Comparison of ENCODE assay signal across 2 fruit fly cellular contexts in the genomic region with DNA sequence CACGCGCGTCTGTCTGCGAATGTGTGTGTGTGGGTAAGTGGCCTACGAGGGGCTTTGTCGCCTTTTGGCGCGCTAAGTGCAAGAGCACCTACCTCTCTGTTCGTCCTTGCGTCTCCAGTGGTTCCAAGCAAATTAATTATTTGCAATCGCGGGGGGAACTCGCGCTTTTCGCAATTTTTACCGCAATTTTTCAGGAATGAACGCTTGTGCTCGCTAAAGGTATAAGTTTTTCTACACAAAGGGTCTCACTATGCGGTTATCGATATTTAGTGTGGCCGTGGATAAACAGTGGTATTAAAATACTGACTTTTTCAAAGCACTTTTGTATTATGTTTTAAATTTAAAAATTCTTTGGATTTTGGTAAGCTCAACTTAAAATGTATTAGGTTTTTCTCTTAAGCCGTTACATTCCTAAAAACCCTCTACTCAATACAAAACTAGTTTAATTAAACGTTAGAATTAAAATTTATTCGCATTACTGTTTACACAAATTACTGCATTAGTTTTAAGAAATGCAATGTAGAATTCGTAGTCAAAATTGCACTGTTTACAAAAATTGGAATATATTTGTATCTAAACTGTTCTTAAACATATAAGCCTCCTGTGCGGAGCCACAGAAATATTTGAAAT.
TF ChIP-seq lines count a peak whose summit lies in the region.

lwr (minus strand) TSS at position 243 of the 630 bp plus-strand sequence.

TF ChIP-seq in whole organism, adult, 20 proteins besides CTCF, POLR2A, EP300 and RAD21 (continued from another document):
- TF ChIP-seq cic (GFP tag; optimal IDR thresholded peaks at IDR 0.05; lab: Kevin White, UChicago), result no peak
- no peak for TF ChIP-seq CG12768 (GFP tag; optimal IDR thresholded peaks at IDR 0.05; lab: Kevin White, UChicago)
- no peak for TF ChIP-seq Hr96 (GFP tag; optimal IDR thresholded peaks at IDR 0.05; lab: Kevin White, UChicago)

TF ChIP-seq in whole organism, embryonic, 481 proteins besides CTCF, POLR2A, EP300 and RAD21 (continued from another document and continues in another):
- TF ChIP-seq CG18476 (GFP tag; optimal IDR thresholded peaks at IDR 0.05; lab: Kevin White, UChicago), result no peak
- peak; percentile 83 for TF ChIP-seq YL-1 (GFP tag; optimal IDR thresholded peaks at IDR 0.05; lab: Kevin White, UChicago)
- TF ChIP-seq Abd-B (GFP tag; optimal IDR thresholded peaks at IDR 0.05; lab: Kevin White, UChicago), result no peak
- no peak for TF ChIP-seq nom (GFP tag; optimal IDR thresholded peaks at IDR 0.05; lab: Kevin White, UChicago)
- TF ChIP-seq trem (tag; optimal IDR thresholded peaks at IDR 0.05; lab: Kevin White, UChicago), result peak; percentile 48
- no peak for TF ChIP-seq ato (GFP tag; IDR thresholded peaks at IDR 0.05; lab: Robert Waterston, UW; ENCODE audit: partially characterized antibody)
- peak; percentile 40 for TF ChIP-seq HmgZ (tag; optimal IDR thresholded peaks at IDR 0.05; lab: Kevin White, UChicago)
- no peak for TF ChIP-seq pfk (GFP tag; optimal IDR thresholded peaks at IDR 0.05; lab: Kevin White, UChicago)
- no peak for TF ChIP-seq CG31388 (GFP tag; optimal IDR thresholded peaks at IDR 0.05; lab: Kevin White, UChicago)
- no peak for TF ChIP-seq Fer3 (tag; optimal IDR thresholded peaks at IDR 0.05; lab: Kevin White, UChicago)
- peak; percentile 53; the same call in 1 of the 2 replicates for TF ChIP-seq bbx (GFP tag; IDR thresholded peaks at IDR 0.05; lab: Robert Waterston, UW; ENCODE audit: partially characterized antibody)
- no peak for TF ChIP-seq CG5180 (GFP tag; optimal IDR thresholded peaks at IDR 0.05; lab: Kevin White, UChicago)
- peak; percentile 38 for TF ChIP-seq CG14710 (tag; optimal IDR thresholded peaks at IDR 0.05; lab: Kevin White, UChicago)
- peak; percentile 29 for TF ChIP-seq CG10267 (tag; optimal IDR thresholded peaks at IDR 0.05; lab: Kevin White, UChicago)
- TF ChIP-seq stc (GFP tag; IDR thresholded peaks at IDR 0.05; lab: Robert Waterston, UW), result no peak
- TF ChIP-seq CG1233 (GFP tag; optimal IDR thresholded peaks at IDR 0.05; lab: Kevin White, UChicago), result no peak
- no peak for TF ChIP-seq Side (GFP tag; optimal IDR thresholded peaks at IDR 0.05; lab: Kevin White, UChicago)
- TF ChIP-seq CG11085 (GFP tag; IDR thresholded peaks at IDR 0.05; lab: Robert Waterston, UW), result no peak
- TF ChIP-seq CG7372 (GFP tag; IDR thresholded peaks at IDR 0.05; lab: Robert Waterston, UW), result no peak
- TF ChIP-seq Hr39 (optimal IDR thresholded peaks at IDR 0.05; lab: Kevin White, UChicago), result no peak
- TF ChIP-seq slp2 (GFP tag; optimal IDR thresholded peaks at IDR 0.05; lab: Kevin White, UChicago), result no peak
- TF ChIP-seq ttk (GFP tag; IDR thresholded peaks at IDR 0.05; lab: Robert Waterston, UW), result no peak
- TF ChIP-seq CG3065 (GFP tag; optimal IDR thresholded peaks at IDR 0.05; lab: Kevin White, UChicago), result no peak
- no peak for TF ChIP-seq az2 (GFP tag; optimal IDR thresholded peaks at IDR 0.05; lab: Kevin White, UChicago)
- peak; percentile 64 for TF ChIP-seq amos (GFP tag; IDR thresholded peaks at IDR 0.05; lab: Robert Waterston, UW; ENCODE audit: partially characterized antibody)
- TF ChIP-seq nmo (GFP tag; optimal IDR thresholded peaks at IDR 0.05; lab: Kevin White, UChicago), result peak; percentile 15
- no peak for TF ChIP-seq Asciz (GFP tag; optimal IDR thresholded peaks at IDR 0.05; lab: Kevin White, UChicago)
- peak; percentile 36 for TF ChIP-seq CG1603 (tag; optimal IDR thresholded peaks at IDR 0.05; lab: Kevin White, UChicago)
- TF ChIP-seq Ssrp (tag; optimal IDR thresholded peaks at IDR 0.05; lab: Kevin White, UChicago), result no peak
- peak; percentile 22 for TF ChIP-seq CG17829 (tag; optimal IDR thresholded peaks at IDR 0.05; lab: Kevin White, UChicago)
- TF ChIP-seq disco-r (GFP tag; optimal IDR thresholded peaks at IDR 0.05; lab: Kevin White, UChicago), result no peak
- peak; percentile 62 for TF ChIP-seq MBD-R2 (GFP tag; IDR thresholded peaks at IDR 0.05; lab: Robert Waterston, UW)
- TF ChIP-seq CG2712 (tag; optimal IDR thresholded peaks at IDR 0.05; lab: Kevin White, UChicago), result peak; percentile 14
- TF ChIP-seq ab (GFP tag; optimal IDR thresholded peaks at IDR 0.05; lab: Kevin White, UChicago), result no peak
- TF ChIP-seq CG6813 (GFP tag; optimal IDR thresholded peaks at IDR 0.05; lab: Kevin White, UChicago), result no peak
- TF ChIP-seq Lpt (GFP tag; optimal IDR thresholded peaks at IDR 0.05; lab: Kevin White, UChicago), result no peak
- TF ChIP-seq CG17328 (GFP tag; IDR thresholded peaks at IDR 0.05; lab: Robert Waterston, UW), result no peak
- peak; percentile 16 for TF ChIP-seq CG12391 (tag; optimal IDR thresholded peaks at IDR 0.05; lab: Kevin White, UChicago)
- TF ChIP-seq CG2202 (tag; optimal IDR thresholded peaks at IDR 0.05; lab: Kevin White, UChicago), result no peak
- TF ChIP-seq CG31224 (GFP tag; IDR thresholded peaks at IDR 0.05; lab: Robert Waterston, UW), result no peak
- no peak for TF ChIP-seq CG13123 (GFP tag; optimal IDR thresholded peaks at IDR 0.05; lab: Kevin White, UChicago)
- TF ChIP-seq unc-4 (GFP tag; IDR thresholded peaks at IDR 0.05; lab: Robert Waterston, UW; ENCODE audit: partially characterized antibody), result peak; percentile 65
- TF ChIP-seq sima (GFP tag; optimal IDR thresholded peaks at IDR 0.05; lab: Kevin White, UChicago), result no peak
- no peak for TF ChIP-seq klu (GFP tag; IDR thresholded peaks at IDR 0.05; lab: Robert Waterston, UW)
- peak; percentile 55; the same call in 1 of the 2 replicates for TF ChIP-seq Bgb (GFP tag; IDR thresholded peaks at IDR 0.05; lab: Robert Waterston, UW; ENCODE audit: partially characterized antibody)
- no peak for TF ChIP-seq CG11723 (GFP tag; optimal IDR thresholded peaks at IDR 0.05; lab: Kevin White, UChicago)
- TF ChIP-seq CG4617 (GFP tag; optimal IDR thresholded peaks at IDR 0.05; lab: Kevin White, UChicago; ENCODE audit: borderline replicate concordance), result peak; percentile 90
- no peak for TF ChIP-seq Sox100B (GFP tag; optimal IDR thresholded peaks at IDR 0.05; lab: Kevin White, UChicago)
- TF ChIP-seq zen2 (GFP tag; IDR thresholded peaks at IDR 0.05; lab: Robert Waterston, UW; ENCODE audit: partially characterized antibody), result no peak
- TF ChIP-seq CG15601 (tag; optimal IDR thresholded peaks at IDR 0.05; lab: Kevin White, UChicago), result peak; percentile 23
- TF ChIP-seq CG2116 (GFP tag; optimal IDR thresholded peaks at IDR 0.05; lab: Kevin White, UChicago), result peak; percentile 57
- no peak for TF ChIP-seq sisA (GFP tag; IDR thresholded peaks at IDR 0.05; lab: Robert Waterston, UW)
- TF ChIP-seq nerfin-1 (tag; optimal IDR thresholded peaks at IDR 0.05; lab: Kevin White, UChicago), result peak; percentile 59
- peak; percentile 43 for TF ChIP-seq dm (GFP tag; optimal IDR thresholded peaks at IDR 0.05; lab: Kevin White, UChicago)
- peak; percentile 70 for TF ChIP-seq stwl (tag; optimal IDR thresholded peaks at IDR 0.05; lab: Kevin White, UChicago)
- TF ChIP-seq scrt (GFP tag; optimal IDR thresholded peaks at IDR 0.05; lab: Kevin White, UChicago), result no peak
- peak; percentile 18 for TF ChIP-seq CHES-1-like (GFP tag; optimal IDR thresholded peaks at IDR 0.05; lab: Kevin White, UChicago)
- TF ChIP-seq CG30020 (tag; optimal IDR thresholded peaks at IDR 0.05; lab: Kevin White, UChicago), result peak; percentile 38
- no peak for TF ChIP-seq wek (GFP tag; optimal IDR thresholded peaks at IDR 0.05; lab: Kevin White, UChicago)
- no peak for TF ChIP-seq cas (GFP tag; IDR thresholded peaks at IDR 0.05; lab: Robert Waterston, UW)
- TF ChIP-seq hb (GFP tag; IDR thresholded peaks at IDR 0.05; lab: Robert Waterston, UW; ENCODE audit: partially characterized antibody), result no peak
- no peak for TF ChIP-seq Hr51 (GFP tag; optimal IDR thresholded peaks at IDR 0.05; lab: Kevin White, UChicago)
- 0 out of 3 replicates have a peak, but pooled peaks have one; percentile 40 for TF ChIP-seq vnd (GFP tag; IDR thresholded peaks at IDR 0.05; lab: Robert Waterston, UW; ENCODE audit: partially characterized antibody)
- no peak for TF ChIP-seq gcm (GFP tag; optimal IDR thresholded peaks at IDR 0.05; lab: Kevin White, UChicago)
- no peak for TF ChIP-seq gsb-n (tag; optimal IDR thresholded peaks at IDR 0.05; lab: Kevin White, UChicago)
- TF ChIP-seq Dref (GFP tag; IDR thresholded peaks at IDR 0.05; lab: Robert Waterston, UW), result peak; percentile 72
- TF ChIP-seq row (GFP tag; IDR thresholded peaks at IDR 0.05; lab: Robert Waterston, UW), result peak; percentile 58
- TF ChIP-seq Mad (GFP tag; optimal IDR thresholded peaks at IDR 0.05; lab: Kevin White, UChicago), result no peak
- TF ChIP-seq CG13894 (tag; optimal IDR thresholded peaks at IDR 0.05; lab: Kevin White, UChicago), result no peak
- no peak for TF ChIP-seq btn (GFP tag; optimal IDR thresholded peaks at IDR 0.05; lab: Kevin White, UChicago)
- no peak for TF ChIP-seq D (optimal IDR thresholded peaks at IDR 0.05; lab: Kevin White, UChicago)
- TF ChIP-seq D (GFP tag; optimal IDR thresholded peaks at IDR 0.05; lab: Kevin White, UChicago), result no peak
- no peak for TF ChIP-seq CG11504 (tag; optimal IDR thresholded peaks at IDR 0.05; lab: Kevin White, UChicago)
- no peak for TF ChIP-seq dysf (GFP tag; IDR thresholded peaks at IDR 0.05; lab: Robert Waterston, UW)
- TF ChIP-seq bcd (GFP tag; optimal IDR thresholded peaks at IDR 0.05; lab: Kevin White, UChicago), result no peak
- peak; percentile 69; the same call in 3 of the 4 replicates for TF ChIP-seq Dll (GFP tag; IDR thresholded peaks at IDR 0.05; lab: Robert Waterston, UW; ENCODE audit: partially characterized antibody)
- no peak for TF ChIP-seq CG4854 (GFP tag; optimal IDR thresholded peaks at IDR 0.05; lab: Kevin White, UChicago)
- peak; percentile 65 for TF ChIP-seq sens (GFP tag; lab: Kevin White, UChicago)
- TF ChIP-seq tx (GFP tag; optimal IDR thresholded peaks at IDR 0.05; lab: Kevin White, UChicago), result no peak
- TF ChIP-seq inv (GFP tag; IDR thresholded peaks at IDR 0.05; lab: Robert Waterston, UW; ENCODE audit: partially characterized antibody), result peak; percentile 40; the same call in 1 of the 2 replicates
- peak; percentile 61 for TF ChIP-seq Sin3A (optimal IDR thresholded peaks at IDR 0.05; lab: Kevin White, UChicago)
- 0 out of 2 replicates have a peak, but pooled peaks have one; percentile 28 for TF ChIP-seq tna (GFP tag; IDR thresholded peaks at IDR 0.05; lab: Robert Waterston, UW; ENCODE audit: partially characterized antibody)
- no peak for TF ChIP-seq CG3995 (GFP tag; optimal IDR thresholded peaks at IDR 0.05; lab: Kevin White, UChicago)
- peak; percentile 60 for TF ChIP-seq Sry-δ (GFP tag; optimal IDR thresholded peaks at IDR 0.05; lab: Kevin White, UChicago)
- TF ChIP-seq CG18764 (GFP tag; optimal IDR thresholded peaks at IDR 0.05; lab: Kevin White, UChicago), result no peak
- TF ChIP-seq sug (tag; optimal IDR thresholded peaks at IDR 0.05; lab: Kevin White, UChicago), result peak; percentile 21
- peak; percentile 50 for TF ChIP-seq CG12659 (GFP tag; optimal IDR thresholded peaks at IDR 0.05; lab: Kevin White, UChicago)
- peak; percentile 6 for TF ChIP-seq PHDP (tag; optimal IDR thresholded peaks at IDR 0.05; lab: Kevin White, UChicago)
- peak; percentile 64 for TF ChIP-seq Doc3 (GFP tag; IDR thresholded peaks at IDR 0.05; lab: Robert Waterston, UW; ENCODE audit: partially characterized antibody)
- TF ChIP-seq CG7786 (GFP tag; optimal IDR thresholded peaks at IDR 0.05; lab: Kevin White, UChicago), result no peak
- TF ChIP-seq caup (GFP tag; optimal IDR thresholded peaks at IDR 0.05; lab: Kevin White, UChicago; ENCODE audit: severe bottlenecking), result no peak
- no peak for TF ChIP-seq sr (GFP tag; IDR thresholded peaks at IDR 0.05; lab: Robert Waterston, UW)
- TF ChIP-seq z (GFP tag; IDR thresholded peaks at IDR 0.05; lab: Robert Waterston, UW), result no peak
- no peak for TF ChIP-seq mld (GFP tag; IDR thresholded peaks at IDR 0.05; lab: Robert Waterston, UW; ENCODE audit: partially characterized antibody)
- TF ChIP-seq CG1529 (GFP tag; optimal IDR thresholded peaks at IDR 0.05; lab: Kevin White, UChicago), result no peak
- peak; percentile 83 for TF ChIP-seq gfzf (GFP tag; optimal IDR thresholded peaks at IDR 0.05; lab: Kevin White, UChicago)
- TF ChIP-seq cg (GFP tag; optimal IDR thresholded peaks at IDR 0.05; lab: Kevin White, UChicago), result peak; percentile 71
- TF ChIP-seq hbn (GFP tag; IDR thresholded peaks at IDR 0.05; lab: Robert Waterston, UW; ENCODE audit: partially characterized antibody), result peak; percentile 61
- TF ChIP-seq croc (GFP tag; conservative IDR thresholded peaks at IDR 0.05; lab: Robert Waterston, UW), result no peak
- peak; percentile 67 for TF ChIP-seq Dp (GFP tag; optimal IDR thresholded peaks at IDR 0.05; lab: Kevin White, UChicago)
- peak; percentile 2 for TF ChIP-seq CG17186 (GFP tag; optimal IDR thresholded peaks at IDR 0.05; lab: Kevin White, UChicago)
- TF ChIP-seq Hmx (GFP tag; optimal IDR thresholded peaks at IDR 0.05; lab: Kevin White, UChicago), result no peak
- TF ChIP-seq CG2120 (GFP tag; optimal IDR thresholded peaks at IDR 0.05; lab: Kevin White, UChicago), result peak; percentile 11
- no peak for TF ChIP-seq CG4730 (GFP tag; IDR thresholded peaks at IDR 0.05; lab: Robert Waterston, UW)
- TF ChIP-seq lab (GFP tag; optimal IDR thresholded peaks at IDR 0.05; lab: Kevin White, UChicago), result no peak
- TF ChIP-seq CG1024 (GFP tag; IDR thresholded peaks at IDR 0.05; lab: Robert Waterston, UW), result no peak
- peak; percentile 33; the same call in 1 of the 3 replicates for TF ChIP-seq HLH4C (GFP tag; IDR thresholded peaks at IDR 0.05; lab: Robert Waterston, UW; ENCODE audit: partially characterized antibody)
- TF ChIP-seq Opbp (GFP tag; IDR thresholded peaks at IDR 0.05; lab: Robert Waterston, UW; ENCODE audit: partially characterized antibody), result peak; percentile 64; the same call in 1 of the 3 replicates
- TF ChIP-seq Lhr (GFP tag; optimal IDR thresholded peaks at IDR 0.05; lab: Kevin White, UChicago), result peak; percentile 50
- peak; percentile 89 for TF ChIP-seq CG9797 (GFP tag; optimal IDR thresholded peaks at IDR 0.05; lab: Kevin White, UChicago)
- no peak for TF ChIP-seq aop (GFP tag; IDR thresholded peaks at IDR 0.05; lab: Robert Waterston, UW)
- peak; percentile 80 for TF ChIP-seq MESR4 (GFP tag; optimal IDR thresholded peaks at IDR 0.05; lab: Kevin White, UChicago)
- TF ChIP-seq bowl (GFP tag; IDR thresholded peaks at IDR 0.05; lab: Robert Waterston, UW), result no peak
- peak; percentile 79 for TF ChIP-seq BEAF-32 (GFP tag; optimal IDR thresholded peaks at IDR 0.05; lab: Kevin White, UChicago)
- no peak for TF ChIP-seq CG6175 (GFP tag; IDR thresholded peaks at IDR 0.05; lab: Robert Waterston, UW)
- TF ChIP-seq CG2129 (GFP tag; IDR thresholded peaks at IDR 0.05; lab: Robert Waterston, UW; ENCODE audit: partially characterized antibody), result peak; percentile 27; the same call in 1 of the 2 replicates
- TF ChIP-seq CG42726 (GFP tag; IDR thresholded peaks at IDR 0.05; lab: Robert Waterston, UW; ENCODE audit: partially characterized antibody), result peak; percentile 47; the same call in 1 of the 2 replicates
- TF ChIP-seq en (GFP tag; optimal IDR thresholded peaks at IDR 0.05; lab: Kevin White, UChicago), result no peak
- TF ChIP-seq fd3F (GFP tag; optimal IDR thresholded peaks at IDR 0.05; lab: Kevin White, UChicago), result no peak
